Worm (Caenorhabditis elegans): Measurements from ENCODE around the gene R02F11.2.

DNA sequence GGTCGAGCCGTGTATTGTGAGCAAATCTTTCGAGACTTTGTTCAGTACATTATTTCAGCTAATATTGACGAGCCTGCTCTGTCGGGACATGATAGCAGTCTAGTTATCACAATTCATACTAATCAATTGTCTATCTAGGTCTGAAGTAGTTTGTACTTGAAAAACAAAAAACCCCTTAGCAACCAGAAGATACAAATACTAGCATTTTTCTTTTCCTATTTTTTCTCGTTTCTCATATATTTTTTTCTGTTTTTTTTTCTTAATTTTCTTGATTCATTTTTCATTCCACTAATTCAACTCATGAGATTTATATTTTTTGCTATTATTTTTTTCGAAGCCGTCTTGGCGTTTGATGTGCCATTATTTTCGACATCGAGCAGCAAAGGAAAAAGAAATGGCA lies 7.2 kb upstream of the R02F11.2 start, which contains the start of gene R02F11.9:
- TF ChIP-seq jun-1 (tag; optimal IDR thresholded peaks at IDR 0.05) (no peak), ZK546.5 (tag; optimal IDR thresholded peaks at IDR 0.05) (no peak), R02D3.7 (tag; optimal IDR thresholded peaks at IDR 0.05) (no peak), unc-39 (tag; optimal IDR thresholded peaks at IDR 0.05) (no peak), lin-39 (tag; optimal IDR thresholded peaks at IDR 0.05) (no peak), lsy-12 (tag; optimal IDR thresholded peaks at IDR 0.05) (no peak), lin-15B (tag; optimal IDR thresholded peaks at IDR 0.05) (no peak), pha-4 (tag; optimal IDR thresholded peaks at IDR 0.05) (no peak), ceh-82 (tag; optimal IDR thresholded peaks at IDR 0.05) (no peak), nhr-25 (tag; optimal IDR thresholded peaks at IDR 0.05) (no peak), egl-5 (tag; optimal IDR thresholded peaks at IDR 0.05) (no peak)
